Fruit fly (Drosophila melanogaster) whole organism, wandering third instar larva: ENCODE measurements around the gene CG32147.

ENCODE experiments used
- CrebA ChIP-seq: fragments of 200-800 bp; sonication (Bioruptor generic); optimal IDR thresholded peaks from 2 replicates; lab custom pipeline; 2016; ENCODE audit warnings: missing biosample characterization, mild to moderate bottlenecking, missing genetic modification characterization, borderline replicate concordance
- HLH106 ChIP-seq: fragments of 200-800 bp; optimal IDR thresholded peaks from 3 replicates; lab custom pipeline; 2019; ENCODE audit warnings: missing biosample characterization, mild to moderate bottlenecking, missing genetic modification characterization, moderate library complexity
- Mio ChIP-seq: sonication (Bioruptor generic); optimal IDR thresholded peaks from 2 replicates; lab custom pipeline; 2016; ENCODE audit warnings: missing biosample characterization, missing genetic modification characterization
- OdsH ChIP-seq: fragments of 200-800 bp; sonication (Bioruptor generic); optimal IDR thresholded peaks from 2 replicates; lab custom pipeline; 2016; ENCODE audit warnings: missing biosample characterization, mild to moderate bottlenecking, missing genetic modification characterization
- br ChIP-seq: fragments of 200-800 bp; sonication (Bioruptor generic); optimal IDR thresholded peaks from 2 replicates; lab custom pipeline; 2016; ENCODE audit warnings: missing biosample characterization, missing genetic modification characterization
- fru ChIP-seq: fragments of 200-800 bp; sonication (Bioruptor generic); optimal IDR thresholded peaks from 3 replicates; lab custom pipeline; 2016; ENCODE audit warnings: missing biosample characterization, mild to moderate bottlenecking, missing genetic modification characterization
- jim ChIP-seq: fragments of 175-275, 200-325 bp; sonication (Bioruptor generic); optimal IDR thresholded peaks from 2 replicates; lab custom pipeline; 2016; ENCODE audit warnings: missing biosample characterization, mild to moderate bottlenecking, missing genetic modification characterization
- tai ChIP-seq: sonication (Bioruptor generic); optimal IDR thresholded peaks from 2 replicates; lab custom pipeline; 2016; ENCODE audit warnings: missing biosample characterization, missing genetic modification characterization

- TF ChIP-seq jim (GFP tag; lab: Kevin White, UChicago), result no peak
- no peak for TF ChIP-seq OdsH (GFP tag; lab: Kevin White, UChicago)
- TF ChIP-seq br (GFP tag; lab: Kevin White, UChicago), result no peak
- no peak for TF ChIP-seq fru (GFP tag; lab: Kevin White, UChicago)
- TF ChIP-seq CrebA (GFP tag; lab: Kevin White, UChicago), result no peak
- no peak for TF ChIP-seq HLH106 (tag; lab: Kevin White, UChicago)
- TF ChIP-seq Mio, result no peak
- no peak for TF ChIP-seq tai (GFP tag; lab: Kevin White, UChicago)
Observed at dm6 chr3L:15140268-15140957, 3.4 kb downstream of the CG32147 start.
